Worm (Caenorhabditis elegans) whole organism, L3 larva: ENCODE results near the gene F35H8.1.

ENCODE experiments used
- R02D3.7 ChIP-seq: fragments of 150-350 bp; optimal IDR thresholded peaks from 2 replicates; lab custom pipeline; 2014; ENCODE audit warnings: missing biosample characterization, missing genetic modification characterization
- aly-2 ChIP-seq: fragments of 150-350 bp; optimal IDR thresholded peaks from 2 replicates; lab custom pipeline; 2014; ENCODE audit warnings: missing biosample characterization, missing genetic modification characterization
- ceh-16 ChIP-seq: sonication (generic microtip); optimal IDR thresholded peaks from 2 replicates; lab custom pipeline; 2017; ENCODE audit warnings: missing biosample characterization, missing genetic modification characterization
- ceh-82 ChIP-seq: fragments of 150-350 bp; optimal IDR thresholded peaks from 2 replicates; lab custom pipeline; 2014; ENCODE audit warnings: missing biosample characterization, missing genetic modification characterization
- egl-27 ChIP-seq: sonication (generic microtip); optimal IDR thresholded peaks from 4 replicates; lab custom pipeline; 2017; ENCODE audit warnings: missing biosample characterization, missing genetic modification reagents, missing genetic modification characterization
- elt-1 ChIP-seq: fragments of 150-350 bp; optimal IDR thresholded peaks from 2 replicates; lab custom pipeline; 2014; ENCODE audit warnings: missing biosample characterization, missing genetic modification characterization
- elt-2 ChIP-seq: sonication (generic microtip); optimal IDR thresholded peaks from 2 replicates; lab custom pipeline; 2016; ENCODE audit warnings: missing genetic modification reagents, mild to moderate bottlenecking, missing genetic modification characterization, missing compliant biosample characterization
- elt-3 ChIP-seq, 3 experiments: fragments of 150-350 bp in 1 of 3; sonication (generic microtip) in 2 of 3; optimal IDR thresholded peaks; 2 replicates in 2 of 3; 4 replicates in 1 of 3; lab custom pipeline; 2014 to 2017; ENCODE audit warnings: missing biosample characterization in 3 of 3, missing genetic modification characterization in 3 of 3
- eor-1 ChIP-seq, 2 experiments: fragments of 150-350 bp; optimal IDR thresholded peaks; 2 replicates each; lab custom pipeline; 2014 to 2018; ENCODE audit warnings: missing biosample characterization in 2 of 2, missing genetic modification characterization in 2 of 2
- fkh-10 ChIP-seq: sonication (generic microtip); optimal IDR thresholded peaks from 2 replicates; lab custom pipeline; 2017; ENCODE audit warnings: missing biosample characterization, missing genetic modification reagents, missing genetic modification characterization
- fos-1 ChIP-seq: fragments of 150-350 bp; optimal IDR thresholded peaks from 2 replicates; lab custom pipeline; 2014; ENCODE audit warnings: missing biosample characterization, missing genetic modification characterization
- hmg-11 ChIP-seq: sonication (generic microtip); optimal IDR thresholded peaks from 2 replicates; lab custom pipeline; 2016; ENCODE audit warnings: missing genetic modification characterization, missing compliant biosample characterization
- lin-15B ChIP-seq: fragments of 150-350 bp; optimal IDR thresholded peaks from 2 replicates; lab custom pipeline; 2014; ENCODE audit warnings: missing biosample characterization, missing genetic modification characterization
- lin-39 ChIP-seq: fragments of 150-350 bp; optimal IDR thresholded peaks from 2 replicates; lab custom pipeline; 2018; ENCODE audit warnings: missing biosample characterization, missing genetic modification reagents, missing genetic modification characterization
- lsy-12 ChIP-seq: sonication (generic microtip); optimal IDR thresholded peaks from 2 replicates; lab custom pipeline; 2016; ENCODE audit warnings: mild to moderate bottlenecking, missing genetic modification characterization, missing compliant biosample characterization
- mml-1 ChIP-seq: fragments of 150-350 bp; sonication (generic microtip); optimal IDR thresholded peaks from 3 replicates; lab custom pipeline; 2014; ENCODE audit warnings: missing biosample characterization, missing genetic modification characterization
- nfya-1 ChIP-seq: sonication (generic microtip); optimal IDR thresholded peaks from 2 replicates; lab custom pipeline; 2017; ENCODE audit warnings: missing genetic modification characterization, mild to moderate bottlenecking, missing compliant biosample characterization, antibody characterized with exemption, moderate library complexity; ENCODE audit not compliant: insufficient read depth
- nhr-11 ChIP-seq: fragments of 150-350 bp; optimal IDR thresholded peaks from 2 replicates; lab custom pipeline; 2014; ENCODE audit warnings: missing biosample characterization, missing genetic modification characterization
- nhr-12 ChIP-seq: fragments of 150-350 bp; optimal IDR thresholded peaks from 2 replicates; lab custom pipeline; 2014; ENCODE audit warnings: missing biosample characterization, missing genetic modification characterization
- nhr-23 ChIP-seq: fragments of 150-350 bp; optimal IDR thresholded peaks from 2 replicates; lab custom pipeline; 2014; ENCODE audit warnings: missing biosample characterization, missing genetic modification reagents, missing genetic modification characterization
- nhr-237 ChIP-seq: fragments of 150-350 bp; optimal IDR thresholded peaks from 2 replicates; lab custom pipeline; 2014; ENCODE audit warnings: missing biosample characterization, missing genetic modification characterization
- nhr-25 ChIP-seq: sonication (generic microtip); optimal IDR thresholded peaks from 2 replicates; lab custom pipeline; 2017; ENCODE audit warnings: missing biosample characterization, missing genetic modification characterization
- nhr-28 ChIP-seq: fragments of 150-350 bp; optimal IDR thresholded peaks from 2 replicates; lab custom pipeline; 2014; ENCODE audit warnings: missing biosample characterization, missing genetic modification characterization
- nhr-43 ChIP-seq: sonication (generic microtip); optimal IDR thresholded peaks from 2 replicates; lab custom pipeline; 2016; ENCODE audit warnings: mild to moderate bottlenecking, missing genetic modification characterization, missing compliant biosample characterization; ENCODE audit not compliant: poor library complexity, severe bottlenecking
- nhr-67 ChIP-seq: fragments of 150-350 bp; optimal IDR thresholded peaks from 2 replicates; lab custom pipeline; 2014; ENCODE audit warnings: missing biosample characterization, missing genetic modification characterization
- nhr-76 ChIP-seq: fragments of 150-350 bp; sonication (generic microtip); optimal IDR thresholded peaks from 5 replicates; lab custom pipeline; 2014; ENCODE audit warnings: missing biosample characterization, missing genetic modification characterization
- nhr-77 ChIP-seq: fragments of 150-350 bp; optimal IDR thresholded peaks from 2 replicates; lab custom pipeline; 2014; ENCODE audit warnings: missing biosample characterization, missing genetic modification characterization
- pqm-1 ChIP-seq: fragments of 150-350 bp; optimal IDR thresholded peaks from 2 replicates; lab custom pipeline; 2017; ENCODE audit warnings: missing biosample characterization, missing genetic modification characterization, inconsistent platforms
- skn-1 ChIP-seq: fragments of 150-350 bp; optimal IDR thresholded peaks from 2 replicates; lab custom pipeline; 2014; ENCODE audit warnings: missing biosample characterization, missing genetic modification characterization
- tbx-2 ChIP-seq: sonication (generic microtip); optimal IDR thresholded peaks from 2 replicates; lab custom pipeline; 2016; ENCODE audit warnings: mild to moderate bottlenecking, missing genetic modification characterization, missing compliant biosample characterization
- unc-39 ChIP-seq: sonication (generic microtip); optimal IDR thresholded peaks from 4 replicates; lab custom pipeline; 2017; ENCODE audit warnings: missing biosample characterization, missing genetic modification characterization
- unc-62 ChIP-seq: fragments of 150-350 bp; sonication (generic microtip); optimal IDR thresholded peaks from 4 replicates; lab custom pipeline; 2014; ENCODE audit warnings: missing biosample characterization, missing genetic modification reagents, missing genetic modification characterization
- ztf-11 ChIP-seq: fragments of 150-350 bp; optimal IDR thresholded peaks from 2 replicates; lab custom pipeline; 2014; ENCODE audit warnings: missing biosample characterization, missing genetic modification characterization

Gene F35H8.1

ce11 chrII:9554925-9555553 lies 2.0 kb upstream of the F35H8.1 start, which contains the start of gene F35H8.2:
Gene F35H8.2 (plus strand): TSS chrII:9555503.
- TF ChIP-seq nhr-23 (tag; lab: Kevin White, UChicago) (peak; percentile 58), nhr-43 (tag; lab: Kevin White, UChicago) (peak; percentile 58), ceh-16 (tag; lab: Kevin White, UChicago) (no peak), nhr-25 (tag; lab: Kevin White, UChicago) (peak; percentile 69)

- no peak for TF ChIP-seq fos-1 (tag; lab: Kevin White, UChicago)
- no peak for TF ChIP-seq pqm-1 (tag; lab: Kevin White, UChicago)
- TF ChIP-seq nhr-237: no peak
- no peak for TF ChIP-seq unc-39
- TF ChIP-seq tbx-2 (tag; lab: Kevin White, UChicago): no peak
- no peak for TF ChIP-seq nhr-12 (tag; lab: Kevin White, UChicago)
- TF ChIP-seq lin-15B (tag; lab: Kevin White, UChicago): no peak
- no peak for TF ChIP-seq nhr-77 (tag; lab: Kevin White, UChicago)
- TF ChIP-seq mml-1 (tag; lab: Kevin White, UChicago): no peak
- TF ChIP-seq ceh-16 (tag; lab: Kevin White, UChicago): no peak
- no peak for TF ChIP-seq nhr-11 (tag; lab: Kevin White, UChicago)
- TF ChIP-seq elt-2 (tag; lab: Kevin White, UChicago): no peak
- TF ChIP-seq nhr-76 (tag; lab: Kevin White, UChicago): no peak
- no peak for TF ChIP-seq unc-62 (GFP tag; lab: Kevin White, UChicago)
- no peak for TF ChIP-seq skn-1
- TF ChIP-seq aly-2 (tag; lab: Kevin White, UChicago): no peak
- TF ChIP-seq fkh-10 (GFP tag; lab: Kevin White, UChicago): no peak
- TF ChIP-seq egl-27 (tag; lab: Kevin White, UChicago): no peak
- no peak for TF ChIP-seq lsy-12 (tag; lab: Kevin White, UChicago)
- TF ChIP-seq nhr-67 (tag; lab: Kevin White, UChicago): no peak
Observed at ce11 chrII:9551536-9551935, 1.5 kb downstream of the F35H8.1 start, which contains the start of gene F35H8.12. Gene F35H8.12 (plus strand): TSS chrII:9551836.

- TF ChIP-seq elt-1 (tag; lab: Kevin White, UChicago): no peak
- no peak for TF ChIP-seq lin-15B (tag; lab: Kevin White, UChicago)
- no peak for TF ChIP-seq eor-1 (tag; optimal IDR thresholded peaks at IDR 0.05; lab: Kevin White, UChicago)
- no peak for TF ChIP-seq nhr-12 (tag; lab: Kevin White, UChicago)
- no peak for TF ChIP-seq elt-3 (tag; optimal IDR thresholded peaks at IDR 0.05; lab: Kevin White, UChicago)
- TF ChIP-seq pqm-1 (tag; lab: Kevin White, UChicago): no peak
- no peak for TF ChIP-seq unc-39
- no peak for TF ChIP-seq R02D3.7 (tag; lab: Kevin White, UChicago)
- TF ChIP-seq ceh-16 (tag; lab: Kevin White, UChicago): no peak
- no peak for TF ChIP-seq ceh-82
- no peak for TF ChIP-seq tbx-2 (tag; lab: Kevin White, UChicago)
- TF ChIP-seq hmg-11 (tag; lab: Kevin White, UChicago): no peak
Observed at ce11 chrII:9550718-9551117, 2.4 kb downstream of the F35H8.1 start, which contains the start of gene sra-6. Gene sra-6 (minus strand): TSS chrII:9550818.

- TF ChIP-seq aly-2 (tag; lab: Kevin White, UChicago): no peak
Observed at ce11 chrII:9544386-9544785, 8.7 kb downstream of the F35H8.1 start, which contains the start of gene sra-7. Gene sra-7 (plus strand): TSS chrII:9544686.

- no peak for TF ChIP-seq ztf-11 (tag; lab: Kevin White, UChicago)
- TF ChIP-seq lin-39 (tag; lab: Kevin White, UChicago): no peak
- TF ChIP-seq eor-1 (tag; optimal IDR thresholded peaks at IDR 0.05; lab: Kevin White, UChicago): no peak
- TF ChIP-seq tbx-2 (tag; lab: Kevin White, UChicago): no peak
- no peak for TF ChIP-seq hmg-11 (tag; lab: Kevin White, UChicago)
- TF ChIP-seq nhr-25 (tag; lab: Kevin White, UChicago): no peak
- no peak for TF ChIP-seq nhr-237
- TF ChIP-seq nhr-28 (tag; lab: Kevin White, UChicago): no peak
- no peak for TF ChIP-seq nhr-43 (tag; lab: Kevin White, UChicago)
- TF ChIP-seq aly-2 (tag; lab: Kevin White, UChicago): no peak
- no peak for TF ChIP-seq nhr-77 (tag; lab: Kevin White, UChicago)
- no peak for TF ChIP-seq nfya-1 (tag; lab: Kevin White, UChicago)
- TF ChIP-seq fkh-10 (GFP tag; lab: Kevin White, UChicago): no peak
Observed at ce11 chrII:9542785-9543184, 10.3 kb downstream of the F35H8.1 start, which contains the start of gene sra-4. Gene sra-4 (minus strand): TSS chrII:9542885.
